Worm (Caenorhabditis elegans) whole organism, early embryonic: ENCODE data around the gene T16H12.13.

ENCODE experiments used
- B0310.2 ChIP-seq: sonication (generic microtip); optimal IDR thresholded peaks from 2 replicates; lab custom pipeline; 2016; ENCODE audit warnings: mild to moderate bottlenecking, missing genetic modification characterization, missing compliant biosample characterization
- F13C5.2 ChIP-seq: sonication (generic microtip); optimal IDR thresholded peaks from 2 replicates; lab custom pipeline; 2017; ENCODE audit warnings: mild to moderate bottlenecking, missing genetic modification characterization, inconsistent platforms, missing compliant biosample characterization
- ama-1 ChIP-seq: fragments of 150-350 bp; optimal IDR thresholded peaks from 2 replicates; lab custom pipeline; 2014
- ceh-13 ChIP-seq: fragments of 200-800 bp; sonication (Bioruptor generic); optimal IDR thresholded peaks from 2 replicates; lab custom pipeline; 2018; ENCODE audit warnings: mild to moderate bottlenecking, missing genetic modification characterization, missing compliant biosample characterization
- ceh-36 ChIP-seq: sonication (generic microtip); optimal IDR thresholded peaks from 2 replicates; lab custom pipeline; 2016; ENCODE audit warnings: missing genetic modification characterization, inconsistent platforms, missing compliant biosample characterization
- ets-7 ChIP-seq: sonication (generic microtip); optimal IDR thresholded peaks from 2 replicates; lab custom pipeline; 2016; ENCODE audit warnings: missing genotype, missing genetic modification characterization, missing compliant biosample characterization
- flt-1 ChIP-seq: fragments of 200-800 bp; sonication (Bioruptor generic); IDR thresholded peaks from 2 replicates; pipeline ENCODE4 v1.3.6; 2022; ENCODE audit warnings: missing genetic modification characterization, missing compliant biosample characterization
- hmbx-1 ChIP-seq: sonication (generic microtip); optimal IDR thresholded peaks from 2 replicates; lab custom pipeline; 2016; ENCODE audit warnings: mild to moderate bottlenecking, missing genetic modification characterization, missing compliant biosample characterization
- pes-1 ChIP-seq: fragments of 200-800 bp; sonication (Bioruptor generic); IDR thresholded peaks from 2 replicates; pipeline ENCODE4 v1.3.6; 2022; ENCODE audit warnings: missing genetic modification reagents, missing genetic modification characterization, missing compliant biosample characterization
- tbx-37 ChIP-seq: fragments of 200-800 bp; sonication (Bioruptor generic); conservative IDR thresholded peaks from 2 replicates; pipeline ENCODE4 v1.3.6; 2022; ENCODE audit warnings: missing genetic modification reagents, missing genetic modification characterization, missing compliant biosample characterization
- tra-4 ChIP-seq: sonication (generic microtip); optimal IDR thresholded peaks from 2 replicates; lab custom pipeline; 2017; ENCODE audit warnings: missing genetic modification characterization, missing compliant biosample characterization

ce11 chrIII:10090685-10091084 is 5.5 kb downstream of the T16H12.13 start, which contains the start of gene gtf-2H2C:
- TF ChIP-seq F13C5.2 (tag; lab: Kevin White, UChicago) (no peak), flt-1 (GFP tag; lab: Robert Waterston, UW) (no peak), B0310.2 (tag; lab: Kevin White, UChicago) (no peak), ama-1 (no peak), ceh-36 (tag; lab: Kevin White, UChicago) (no peak), ceh-13 (no peak), tra-4 (no peak), ets-7 (tag; lab: Kevin White, UChicago) (no peak), hmbx-1 (no peak), tbx-37 (GFP tag; lab: Robert Waterston, UW) (no peak), pes-1 (GFP tag; lab: Robert Waterston, UW) (no peak)
